Fruit fly (Drosophila melanogaster) whole organism, pupa: ENCODE results near the gene Arr2.
A peak's percentile ranks its signal among the peaks of the same experiment; 100 is the strongest.

ENCODE experiments used
- CG10348 ChIP-seq: fragments of 200-800 bp; sonication (Bioruptor generic); IDR thresholded peaks from 2 replicates; pipeline ENCODE4 v1.3.6; 2022; ENCODE audit warnings: missing biosample characterization, missing genetic modification characterization
- CG14655 ChIP-seq: fragments of 200-800 bp; sonication (Bioruptor generic); optimal IDR thresholded peaks from 3 replicates; lab custom pipeline; 2017; ENCODE audit warnings: mild to moderate bottlenecking, missing biosample characterization, missing genetic modification reagents, missing genetic modification characterization
- CG15710 ChIP-seq: fragments of 200-800 bp; sonication (Bioruptor generic); optimal IDR thresholded peaks from 2 replicates; lab custom pipeline; 2018; ENCODE audit warnings: missing biosample characterization, mild to moderate bottlenecking, missing genetic modification characterization, moderate library complexity
- CG34367 ChIP-seq: fragments of 200-800 bp; sonication (Bioruptor generic); optimal IDR thresholded peaks from 2 replicates; lab custom pipeline; 2018; ENCODE audit warnings: missing biosample characterization, mild to moderate bottlenecking, missing genetic modification characterization
- CG4496 ChIP-seq: fragments of 200-800 bp; sonication (Bioruptor generic); IDR thresholded peaks from 3 replicates; pipeline ENCODE4 v1.3.6; 2022; ENCODE audit warnings: missing biosample characterization, missing genetic modification characterization
- CG8159 ChIP-seq: fragments of 200-800 bp; sonication (Bioruptor generic); optimal IDR thresholded peaks from 3 replicates; lab custom pipeline; 2018; ENCODE audit warnings: missing biosample characterization, mild to moderate bottlenecking, missing genetic modification characterization, moderate library complexity
- CG9948 ChIP-seq: fragments of 200-800 bp; sonication (Bioruptor generic); optimal IDR thresholded peaks from 2 replicates; lab custom pipeline; 2018; ENCODE audit warnings: missing biosample characterization, mild to moderate bottlenecking, missing genetic modification characterization, moderate library complexity
- EcR ChIP-seq: fragments of 200-800 bp; sonication (Bioruptor generic); optimal IDR thresholded peaks from 3 replicates; lab custom pipeline; 2019; ENCODE audit warnings: missing biosample characterization, missing genetic modification characterization, mild to moderate bottlenecking, moderate library complexity, missing genetic modification reagents
- Ets98B ChIP-seq: fragments of 200-800 bp; sonication (Bioruptor generic); IDR thresholded peaks from 2 replicates; pipeline ENCODE4 v1.3.6; 2022; ENCODE audit warnings: missing biosample characterization, missing genetic modification characterization
- Pif1A ChIP-seq: fragments of 200-800 bp; sonication (Bioruptor generic); optimal IDR thresholded peaks from 3 replicates; lab custom pipeline; 2016; ENCODE audit warnings: missing biosample characterization, missing genetic modification characterization
- Snoo ChIP-seq: fragments of 200-800 bp; sonication (Bioruptor generic); optimal IDR thresholded peaks from 3 replicates; lab custom pipeline; 2017; ENCODE audit warnings: missing biosample characterization, mild to moderate bottlenecking, missing genetic modification characterization, inconsistent platforms
- fd96Ca ChIP-seq: fragments of 200-800 bp; sonication (Bioruptor generic); IDR thresholded peaks from 3 replicates; pipeline ENCODE4 v1.3.6; 2022; ENCODE audit warnings: missing biosample characterization, missing genetic modification characterization
- rn ChIP-seq: fragments of 200-800 bp; sonication (Bioruptor generic); IDR thresholded peaks from 2 replicates; pipeline ENCODE4 v1.3.6; 2022; ENCODE audit warnings: missing biosample characterization, missing genetic modification characterization

- TF ChIP-seq Ets98B (peak; percentile 32), rn (GFP tag; lab: Robert Waterston, UW) (peak; percentile 65; the same call in 1 of the 2 replicates), Snoo (peak; percentile 86), CG15710 (peak; percentile 93), CG34367 (tag; lab: Kevin White, UChicago) (peak; percentile 85), CG14655 (peak; percentile 86), CG8159 (tag; lab: Kevin White, UChicago) (peak; percentile 96), CG10348 (GFP tag; lab: Robert Waterston, UW) (no peak), fd96Ca (GFP tag; lab: Robert Waterston, UW) (peak; percentile 49; the same call in 1 of the 3 replicates), Pif1A (GFP tag; lab: Kevin White, UChicago) (peak; percentile 66), EcR (GFP tag; lab: Kevin White, UChicago) (peak; percentile 58), CG4496 (GFP tag; lab: Robert Waterston, UW) (no peak; the same call in 1 of the 3 replicates), CG9948 (tag; lab: Kevin White, UChicago) (peak; percentile 94)
These were observed 19.3 kb upstream of the Arr2 start for dm6 chr3L:8667809-8668593.
